Fruit fly (Drosophila melanogaster) whole organism, embryonic: ENCODE data around the gene Dcps.

ENCODE experiments used
- Antp ChIP-seq: fragments of 200-800 bp; sonication (Bioruptor generic); optimal IDR thresholded peaks from 3 replicates; lab custom pipeline; 2016; ENCODE audit warnings: missing biosample characterization, missing genetic modification characterization
- Awh ChIP-seq: fragments of 200-800 bp; sonication (Bioruptor generic); IDR thresholded peaks from 2 replicates; pipeline ENCODE4, ENCODE4 v1.3.6; 2022; ENCODE audit warnings: missing biosample characterization, missing genetic modification characterization
- CG10543 ChIP-seq: fragments of 200-800 bp; sonication (Bioruptor generic); optimal IDR thresholded peaks from 3 replicates; lab custom pipeline; 2017; ENCODE audit warnings: missing biosample characterization, mild to moderate bottlenecking, missing genetic modification characterization, moderate library complexity
- CG11723 ChIP-seq: fragments of 200-800 bp; sonication (Bioruptor generic); optimal IDR thresholded peaks from 2 replicates; lab custom pipeline; 2017; ENCODE audit warnings: missing biosample characterization, mild to moderate bottlenecking, missing genetic modification characterization
- CG1233 ChIP-seq: fragments of 200-800 bp; sonication (Bioruptor generic); optimal IDR thresholded peaks from 4 replicates; lab custom pipeline; 2018; ENCODE audit warnings: missing biosample characterization, mild to moderate bottlenecking, missing genetic modification characterization
- CG14667 ChIP-seq: fragments of 200-800 bp; sonication (Bioruptor generic); IDR thresholded peaks from 2 replicates; pipeline ENCODE4 v1.3.6; 2022; ENCODE audit warnings: missing biosample characterization, missing genetic modification characterization
- CG1602 ChIP-seq: fragments of 200-800 bp; sonication (Bioruptor generic); optimal IDR thresholded peaks from 3 replicates; lab custom pipeline; 2016; ENCODE audit warnings: missing biosample characterization, missing genetic modification characterization
- CG1647 ChIP-seq: fragments of 200-800 bp; sonication (Bioruptor generic); optimal IDR thresholded peaks from 3 replicates; lab custom pipeline; 2016; ENCODE audit warnings: missing biosample characterization, missing genetic modification characterization
- CG16815 ChIP-seq: fragments of 200-800 bp; sonication (Bioruptor generic); optimal IDR thresholded peaks from 3 replicates; lab custom pipeline; 2017; ENCODE audit warnings: missing biosample characterization, mild to moderate bottlenecking, missing genetic modification characterization
- CG17912 ChIP-seq: fragments of 200-800 bp; sonication (Bioruptor generic); optimal IDR thresholded peaks from 2 replicates; lab custom pipeline; 2018; ENCODE audit warnings: missing biosample characterization, mild to moderate bottlenecking, missing genetic modification characterization
- CG18764 ChIP-seq: fragments of 200-800 bp; sonication (Bioruptor generic); optimal IDR thresholded peaks from 3 replicates; lab custom pipeline; 2016; ENCODE audit warnings: missing biosample characterization, missing genetic modification characterization
- CG30020 ChIP-seq: fragments of 200-800 bp; optimal IDR thresholded peaks from 2 replicates; lab custom pipeline; 2019; ENCODE audit warnings: missing biosample characterization, mild to moderate bottlenecking, missing genetic modification characterization, moderate library complexity
- CG30403 ChIP-seq: fragments of 200-800 bp; sonication (Bioruptor generic); optimal IDR thresholded peaks from 3 replicates; lab custom pipeline; 2016; ENCODE audit warnings: missing biosample characterization, missing genetic modification characterization
- CG30431 ChIP-seq: fragments of 200-800 bp; sonication (Bioruptor generic); optimal IDR thresholded peaks from 2 replicates; lab custom pipeline; 2017; ENCODE audit warnings: missing biosample characterization, missing genetic modification characterization
- CG34224 ChIP-seq: fragments of 200-800 bp; sonication (Bioruptor generic); IDR thresholded peaks from 3 replicates; pipeline ENCODE4 v1.3.6; 2022; ENCODE audit warnings: missing biosample characterization, missing genetic modification characterization; ENCODE audit not compliant: partially characterized antibody
- CG3726 ChIP-seq: fragments of 200-800 bp; sonication (Bioruptor generic); IDR thresholded peaks from 3 replicates; pipeline ENCODE4, ENCODE4 v1.3.6; 2022; ENCODE audit warnings: missing biosample characterization, missing genetic modification characterization
- CG3838 ChIP-seq: fragments of 200-800 bp; sonication (Bioruptor generic); optimal IDR thresholded peaks from 3 replicates; lab custom pipeline; 2016; ENCODE audit warnings: missing biosample characterization, missing genetic modification characterization
- CG3995 ChIP-seq: fragments of 200-800 bp; sonication (Bioruptor generic); optimal IDR thresholded peaks from 3 replicates; lab custom pipeline; 2016; ENCODE audit warnings: missing biosample characterization, missing genetic modification characterization
- CG4404 ChIP-seq: fragments of 200-800 bp; sonication (Bioruptor generic); IDR thresholded peaks from 2 replicates; pipeline ENCODE4 v1.3.6; 2022; ENCODE audit warnings: missing biosample characterization, missing genetic modification characterization
- CG4424 ChIP-seq: fragments of 200-800 bp; sonication (Bioruptor generic); optimal IDR thresholded peaks from 3 replicates; lab custom pipeline; 2016; ENCODE audit warnings: missing biosample characterization, missing genetic modification characterization
- CG6683 ChIP-seq: fragments of 200-800 bp; sonication (Bioruptor generic); optimal IDR thresholded peaks from 2 replicates; lab custom pipeline; 2017; ENCODE audit warnings: missing biosample characterization, mild to moderate bottlenecking, missing genetic modification characterization, missing genetic modification reagents
- CG6791 ChIP-seq: fragments of 200-800 bp; sonication (Bioruptor generic); IDR thresholded peaks from 3 replicates; pipeline ENCODE4 v1.3.6; 2022; ENCODE audit warnings: missing biosample characterization, missing genetic modification characterization; ENCODE audit not compliant: partially characterized antibody
- CG6813 ChIP-seq: fragments of 200-800 bp; sonication (Bioruptor generic); optimal IDR thresholded peaks from 2 replicates; lab custom pipeline; 2017; ENCODE audit warnings: missing biosample characterization, missing genetic modification characterization, mild to moderate bottlenecking, moderate library complexity, missing genetic modification reagents
- CG7556 ChIP-seq: fragments of 200-800 bp; sonication (Bioruptor generic); optimal IDR thresholded peaks from 2 replicates; lab custom pipeline; 2017; ENCODE audit warnings: missing biosample characterization, mild to moderate bottlenecking, missing genetic modification characterization
- CG7786 ChIP-seq: fragments of 200-800 bp; sonication (Bioruptor generic); optimal IDR thresholded peaks from 2 replicates; lab custom pipeline; 2016; ENCODE audit warnings: missing biosample characterization, missing genetic modification characterization
- CG7839 ChIP-seq: fragments of 200-800 bp; sonication (Bioruptor generic); optimal IDR thresholded peaks from 3 replicates; lab custom pipeline; 2018; ENCODE audit warnings: missing biosample characterization, mild to moderate bottlenecking, missing genetic modification characterization, moderate library complexity
- CG8290 ChIP-seq, 3 experiments: fragments of 200-800 bp; sonication (Bioruptor generic); optimal IDR thresholded peaks; 2 replicates each; lab custom pipeline; 2016 to 2019; ENCODE audit warnings: missing biosample characterization in 3 of 3, missing genetic modification characterization in 3 of 3, mild to moderate bottlenecking in 2 of 3, moderate library complexity in 1 of 3
- E2f2 ChIP-seq: fragments of 200-800 bp; sonication (Bioruptor generic); IDR thresholded peaks from 2 replicates; pipeline ENCODE4 v1.3.6; 2022; ENCODE audit warnings: missing biosample characterization, missing genetic modification characterization
- Fer1 ChIP-seq: fragments of 200-800 bp; sonication (Bioruptor generic); optimal IDR thresholded peaks from 2 replicates; lab custom pipeline; 2017; ENCODE audit warnings: missing biosample characterization, mild to moderate bottlenecking, missing genetic modification characterization
- Kr ChIP-seq: fragments of 200-800 bp; sonication (Bioruptor generic); optimal IDR thresholded peaks from 2 replicates; lab custom pipeline; 2017; ENCODE audit warnings: missing biosample characterization, mild to moderate bottlenecking, missing genetic modification characterization
- Nf-YA ChIP-seq: fragments of 200-800 bp; sonication (Bioruptor generic); IDR thresholded peaks from 2 replicates; pipeline ENCODE4 v1.3.6; 2022; ENCODE audit warnings: missing biosample characterization, missing genetic modification characterization
- Rfx ChIP-seq: fragments of 200-800 bp; sonication (Bioruptor generic); IDR thresholded peaks from 2 replicates; pipeline ENCODE4 v1.3.6; 2022; ENCODE audit warnings: missing biosample characterization, missing genetic modification characterization
- Six4 ChIP-seq: fragments of 200-800 bp; sonication (Bioruptor generic); optimal IDR thresholded peaks from 2 replicates; lab custom pipeline; 2016; ENCODE audit warnings: missing biosample characterization, missing genetic modification characterization
- Sry-β ChIP-seq: fragments of 200-800 bp; sonication (Bioruptor generic); optimal IDR thresholded peaks from 2 replicates; lab custom pipeline; 2018; ENCODE audit warnings: missing biosample characterization, mild to moderate bottlenecking, missing genetic modification characterization, moderate library complexity
- bigmax ChIP-seq: fragments of 200-800 bp; sonication (Bioruptor generic); optimal IDR thresholded peaks from 2 replicates; lab custom pipeline; 2018; ENCODE audit warnings: missing biosample characterization, mild to moderate bottlenecking, missing genetic modification characterization
- chinmo ChIP-seq: fragments of 200-800 bp; sonication (Bioruptor generic); IDR thresholded peaks from 4 replicates; pipeline ENCODE4 v1.3.6; 2022; ENCODE audit warnings: missing biosample characterization, missing genetic modification characterization; ENCODE audit not compliant: partially characterized antibody
- chm ChIP-seq: fragments of 200-800 bp; sonication (Bioruptor generic); IDR thresholded peaks from 2 replicates; pipeline ENCODE4 v1.3.6; 2022; ENCODE audit warnings: missing biosample characterization, missing genetic modification characterization
- dpn ChIP-seq, 2 experiments: fragments of 200-800 bp; sonication (Bioruptor generic); optimal IDR thresholded peaks; 3 replicates each; lab custom pipeline; 2016; ENCODE audit warnings: missing biosample characterization in 2 of 2, missing genetic modification characterization in 2 of 2
- dysf ChIP-seq: fragments of 200-800 bp; sonication (Bioruptor generic); IDR thresholded peaks from 3 replicates; pipeline ENCODE4 v1.3.6; 2022; ENCODE audit warnings: missing biosample characterization, missing genetic modification characterization
- fd96Cb ChIP-seq: fragments of 200-800 bp; sonication (Bioruptor generic); optimal IDR thresholded peaks from 2 replicates; lab custom pipeline; 2018; ENCODE audit warnings: missing biosample characterization, mild to moderate bottlenecking, missing genetic modification characterization, moderate library complexity
- ftz-f1 ChIP-seq: fragments of 200-800 bp; sonication (Bioruptor generic); optimal IDR thresholded peaks from 2 replicates; lab custom pipeline; 2016; ENCODE audit warnings: missing biosample characterization, missing genetic modification characterization
- hbn ChIP-seq: fragments of 200-800 bp; sonication (Bioruptor generic); IDR thresholded peaks from 2 replicates; pipeline ENCODE4 v1.3.6; 2022; ENCODE audit warnings: missing biosample characterization, missing genetic modification characterization; ENCODE audit not compliant: partially characterized antibody
- lov ChIP-seq, 2 experiments: fragments of 200-800 bp in 1 of 2; fragments of >200 bp in 1 of 2; sonication (Bioruptor generic) in 1 of 2; IDR thresholded peaks in 1 of 2; optimal IDR thresholded peaks in 1 of 2; 2 replicates in 1 of 2; 3 replicates in 1 of 2; pipeline versions ENCODE4 v1.3.6 to Lab custom; 2017 to 2022; ENCODE audit warnings: missing biosample characterization in 1 of 2, missing genetic modification characterization in 1 of 2
- mirr ChIP-seq: fragments of 200-800 bp; sonication (Bioruptor generic); optimal IDR thresholded peaks from 3 replicates; lab custom pipeline; 2018; ENCODE audit warnings: missing biosample characterization, mild to moderate bottlenecking, missing genetic modification characterization
- pfk ChIP-seq: fragments of 200-800 bp; sonication (Bioruptor generic); optimal IDR thresholded peaks from 2 replicates; lab custom pipeline; 2018; ENCODE audit warnings: missing biosample characterization, mild to moderate bottlenecking, missing genetic modification characterization, moderate library complexity
- sqz ChIP-seq: fragments of 200-800 bp; sonication (Bioruptor generic); optimal IDR thresholded peaks from 3 replicates; lab custom pipeline; 2018; ENCODE audit warnings: missing biosample characterization, mild to moderate bottlenecking, missing genetic modification characterization
- tup ChIP-seq: fragments of 200-800 bp; sonication (Bioruptor generic); optimal IDR thresholded peaks from 2 replicates; lab custom pipeline; 2016; ENCODE audit warnings: missing biosample characterization, mild to moderate bottlenecking, missing genetic modification characterization, moderate library complexity
- wor ChIP-seq: fragments of 200-800 bp; sonication (Bioruptor generic); IDR thresholded peaks from 2 replicates; pipeline ENCODE4 v1.3.6; 2022; ENCODE audit warnings: missing biosample characterization, missing genetic modification characterization
- z ChIP-seq: fragments of 200-800 bp; sonication (Bioruptor generic); IDR thresholded peaks from 3 replicates; pipeline ENCODE4 v1.3.6; 2022; ENCODE audit warnings: missing biosample characterization, missing genetic modification characterization

Dcps gene

DNA sequence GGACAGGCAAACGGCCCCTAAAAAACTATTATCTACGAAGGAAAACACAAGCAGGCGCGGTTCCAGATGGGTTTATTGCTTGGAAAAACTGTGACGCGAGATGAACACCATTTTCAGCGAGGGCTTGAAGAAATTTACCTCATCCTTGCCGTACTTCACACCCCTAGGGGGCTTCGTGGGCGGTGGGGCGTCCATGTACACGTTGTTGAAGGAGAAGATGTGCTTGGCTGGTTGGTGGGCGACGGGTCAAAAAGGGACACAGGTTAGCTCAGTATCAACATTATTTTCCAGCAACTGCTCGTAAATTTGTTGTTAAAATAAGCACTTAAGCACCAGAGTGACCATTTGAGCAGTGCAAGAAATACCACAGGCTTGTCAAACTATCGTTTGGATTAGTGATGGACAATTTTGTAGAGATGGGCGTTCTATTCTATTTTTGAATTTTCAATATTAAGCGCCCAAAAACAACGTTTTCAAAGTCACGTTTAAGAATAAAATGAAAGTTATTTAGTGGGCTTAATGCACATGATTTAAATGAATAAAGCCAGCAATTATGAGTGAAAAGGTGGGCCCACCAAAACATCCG, 4.1 kb upstream of the Dcps start, which contains the start of gene Sec8 (continued):
- TF ChIP-seq CG14667 (GFP tag; lab: Robert Waterston, UW) (no peak), CG7839 (tag; lab: Kevin White, UChicago) (no peak), fd96Cb (tag; lab: Kevin White, UChicago) (no peak), Sry-β (GFP tag; lab: Kevin White, UChicago) (no peak), dpn (GFP tag; optimal IDR thresholded peaks at IDR 0.05; lab: Kevin White, UChicago) (peak; percentile 42 to 52), CG1647 (GFP tag; lab: Kevin White, UChicago) (peak; percentile 31), pfk (GFP tag; lab: Kevin White, UChicago) (no peak), CG3995 (GFP tag; lab: Kevin White, UChicago) (peak; percentile 93), Awh (0 out of 2 replicates have a peak, but pooled peaks have one; percentile 24), CG18764 (GFP tag; lab: Kevin White, UChicago) (peak; percentile 17), Six4 (no peak), CG30020 (peak; percentile 31), CG1602 (GFP tag; lab: Kevin White, UChicago) (peak; percentile 4), CG7556 (GFP tag; lab: Kevin White, UChicago) (no peak), CG4404 (GFP tag; lab: Robert Waterston, UW) (no peak; the same call in 1 of the 2 replicates), chinmo (GFP tag; lab: Robert Waterston, UW) (peak; percentile 81; the same call in 2 of the 4 replicates), Nf-YA (GFP tag; lab: Robert Waterston, UW) (no peak; the same call in 1 of the 2 replicates), CG4424 (peak; percentile 1), mirr (no peak), bigmax (GFP tag; lab: Kevin White, UChicago) (no peak), Antp (GFP tag; lab: Kevin White, UChicago) (peak; percentile 49), Rfx (GFP tag; lab: Robert Waterston, UW) (peak; percentile 66; the same call in 1 of the 2 replicates), CG1233 (GFP tag; lab: Kevin White, UChicago) (peak; percentile 4), Kr (GFP tag; lab: Kevin White, UChicago) (no peak), CG8290 (GFP tag; optimal IDR thresholded peaks at IDR 0.05; lab: Kevin White, UChicago) (peak; percentile 36), CG8290 (tag; optimal IDR thresholded peaks at IDR 0.05; lab: Kevin White, UChicago) (no peak), sqz (no peak), dysf (GFP tag; lab: Robert Waterston, UW) (peak; percentile 28; the same call in 1 of the 3 replicates), E2f2 (GFP tag; lab: Robert Waterston, UW) (peak; percentile 94), Fer1 (GFP tag; lab: Kevin White, UChicago) (no peak), CG10543 (no peak), wor (GFP tag; lab: Robert Waterston, UW) (no peak), CG3726 (GFP tag; lab: Robert Waterston, UW) (no peak), CG30403 (GFP tag; lab: Kevin White, UChicago) (peak; percentile 59), CG11723 (GFP tag; lab: Kevin White, UChicago) (no peak), CG7786 (peak; percentile 41), ftz-f1 (no peak), CG3838 (no peak), CG34224 (peak; percentile 74), tup (GFP tag; lab: Kevin White, UChicago) (no peak), CG6791 (GFP tag; lab: Robert Waterston, UW) (peak; percentile 91), lov (optimal IDR thresholded peaks at IDR 0.05; lab: Kevin White, UChicago) (no peak), lov (GFP tag; IDR thresholded peaks at IDR 0.05; lab: Robert Waterston, UW) (no peak), hbn (GFP tag; lab: Robert Waterston, UW) (peak; percentile 83), CG16815 (no peak), CG30431 (GFP tag; lab: Kevin White, UChicago) (no peak), CG6683 (GFP tag; lab: Kevin White, UChicago) (no peak), z (GFP tag; lab: Robert Waterston, UW) (no peak), chm (0 out of 2 replicates have a peak, but pooled peaks have one; percentile 31), CG17912 (GFP tag; lab: Kevin White, UChicago) (no peak), CG6813 (GFP tag; lab: Kevin White, UChicago) (no peak)
